Worm (Caenorhabditis elegans): ENCODE data around the gene meg-3.
"Not testable (repeated sequence)": the region's sequence is repeated elsewhere in the genome, so short reads cannot be mapped to it uniquely, and the experiment has no call there.

ce11 chrX:1996014-1996413 is 6.6 kb upstream of the meg-3 start:
- not testable (repeated sequence) for TF ChIP-seq nhr-28 (tag; optimal IDR thresholded peaks at IDR 0.05); ztf-11 (tag; optimal IDR thresholded peaks at IDR 0.05); pha-4 (tag; optimal IDR thresholded peaks at IDR 0.05); unc-62 (GFP tag; optimal IDR thresholded peaks at IDR 0.05); elt-3 (tag; optimal IDR thresholded peaks at IDR 0.05); nhr-76 (tag; optimal IDR thresholded peaks at IDR 0.05); unc-39 (tag; optimal IDR thresholded peaks at IDR 0.05); nhr-12 (tag; optimal IDR thresholded peaks at IDR 0.05); ceh-39 (tag; optimal IDR thresholded peaks at IDR 0.05); lin-13 (tag; optimal IDR thresholded peaks at IDR 0.05); nhr-237 (tag; optimal IDR thresholded peaks at IDR 0.05); snpc-4 (tag; optimal IDR thresholded peaks at IDR 0.05)
- TF ChIP-seq nhr-2 (tag; optimal IDR thresholded peaks at IDR 0.05), result peak; percentile 49

All from whole organism, mixed stage, embryonic.